Worm (Caenorhabditis elegans) whole organism, L4 larva: ENCODE results near the gene rbmx-2.

Experiments used
- fkh-10 ChIP-seq: fragments of 150-350 bp; optimal IDR thresholded peaks from 2 replicates; lab custom pipeline; 2014; ENCODE audit warnings: missing biosample characterization, missing genetic modification reagents, missing genetic modification characterization
- jun-1 ChIP-seq: fragments of 150-350 bp; optimal IDR thresholded peaks from 2 replicates; lab custom pipeline; 2014; ENCODE audit warnings: missing biosample characterization, missing genetic modification reagents, missing genetic modification characterization
- nhr-77 ChIP-seq: fragments of 150-350 bp; optimal IDR thresholded peaks from 2 replicates; lab custom pipeline; 2014; ENCODE audit warnings: missing biosample characterization, missing genetic modification characterization
- unc-39 ChIP-seq: sonication (generic microtip); optimal IDR thresholded peaks from 2 replicates; lab custom pipeline; 2017; ENCODE audit warnings: missing biosample characterization, missing genetic modification characterization
- unc-62 ChIP-seq, 3 experiments: fragments of 150-350 bp in 1 of 3; sonication (generic microtip); optimal IDR thresholded peaks in 2 of 3; peaks in 1 of 3; 1 replicate in 1 of 3; 2 replicates in 2 of 3; lab custom pipeline; 2014 to 2017; ENCODE audit warnings: missing biosample characterization in 3 of 3, missing genetic modification characterization in 3 of 3, missing genetic modification reagents in 3 of 3, missing genotype in 1 of 3

ce11 chrII:6180552-6180951 is 16.2 kb downstream of the rbmx-2 start:
- TF ChIP-seq fkh-10 = no peak
- no peak for TF ChIP-seq jun-1 (tag; lab: Kevin White, UChicago)
- no peak for TF ChIP-seq unc-62 (GFP tag; optimal IDR thresholded peaks at IDR 0.05 in 1 of 2; lab: Kevin White, UChicago)
- TF ChIP-seq unc-62 (tag; optimal IDR thresholded peaks at IDR 0.05; lab: Kevin White, UChicago) = no peak
- TF ChIP-seq nhr-77 (tag; lab: Kevin White, UChicago) = no peak
- TF ChIP-seq unc-39 (tag; lab: Kevin White, UChicago) = no peak
